Worm (Caenorhabditis elegans) whole organism, midembryonic: ENCODE results near the gene R04A9.6.

ENCODE experiments used
- cog-1 ChIP-seq: sonication (generic microtip); optimal IDR thresholded peaks from 2 replicates; lab custom pipeline; 2016; ENCODE audit warnings: missing genetic modification characterization, missing compliant biosample characterization
- ztf-23 ChIP-seq: fragments of 200-800 bp; sonication (Bioruptor generic); IDR thresholded peaks from 2 replicates; pipeline ENCODE4 v1.3.6; 2022; ENCODE audit warnings: missing genetic modification reagents, missing genetic modification characterization, missing compliant biosample characterization

DNA sequence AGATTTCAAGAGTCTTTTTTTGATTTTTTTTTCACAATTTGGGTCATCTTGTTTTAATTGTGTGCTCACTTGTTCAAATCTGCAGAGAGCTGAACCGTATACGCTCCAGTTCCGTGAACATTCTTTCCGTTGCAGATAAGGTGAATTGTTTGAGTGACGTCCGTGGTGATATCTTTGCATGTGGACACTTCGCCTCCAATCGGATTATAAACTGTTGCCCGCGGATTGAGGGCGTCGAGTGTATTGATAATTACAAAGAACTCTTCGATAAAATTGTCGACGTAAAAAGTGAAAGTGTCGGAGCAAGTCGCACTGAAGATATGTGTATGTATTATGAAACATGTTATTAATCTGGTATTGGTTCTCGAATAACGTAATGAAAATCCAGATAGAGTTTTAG is 26.4 kb downstream of the R04A9.6 start:
- TF ChIP-seq cog-1 (tag; lab: Kevin White, UChicago), result no peak
- no peak for TF ChIP-seq ztf-23
